Fruit fly (Drosophila melanogaster): ENCODE measurements around the gene Brr2.

The Brr2 gene

DNA sequence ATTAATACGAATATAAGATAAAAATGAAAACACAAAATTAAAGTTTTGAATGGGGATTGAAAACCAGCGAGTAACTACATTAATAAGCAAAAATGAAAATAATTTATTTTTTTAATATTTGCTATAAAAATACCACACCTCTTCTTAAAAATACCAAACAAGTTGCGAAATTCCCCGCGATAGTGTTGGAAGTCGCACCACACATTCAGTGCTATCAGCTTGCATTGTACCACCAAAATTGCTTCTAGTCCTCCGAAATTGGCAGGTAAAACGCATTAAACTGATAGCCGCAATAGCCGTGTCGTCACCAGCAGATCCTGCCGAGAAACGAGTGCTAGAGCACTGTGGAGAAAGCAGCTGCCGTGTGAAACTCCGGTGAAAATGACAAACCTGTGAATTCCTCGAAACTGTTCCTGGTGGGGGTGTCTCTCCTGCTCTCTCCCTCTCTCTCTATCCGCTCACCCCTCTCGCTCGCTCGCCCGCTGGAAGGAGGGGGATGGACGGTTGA lies 20.4 kb upstream of the Brr2 start, which contains the start of gene Hip14 (continued):
- no peak for TF ChIP-seq amos (GFP tag; IDR thresholded peaks at IDR 0.05; ENCODE audit: partially characterized antibody)
- TF ChIP-seq luna (GFP tag; optimal IDR thresholded peaks at IDR 0.05) = no peak
- no peak for TF ChIP-seq lab (GFP tag; optimal IDR thresholded peaks at IDR 0.05)
- no peak for TF ChIP-seq tna (GFP tag; IDR thresholded peaks at IDR 0.05; ENCODE audit: partially characterized antibody)
- no peak for TF ChIP-seq CG17612 (GFP tag; IDR thresholded peaks at IDR 0.05)
- TF ChIP-seq abd-A (tag; optimal IDR thresholded peaks at IDR 0.05) = no peak
- TF ChIP-seq Neu2 (GFP tag; optimal IDR thresholded peaks at IDR 0.05; ENCODE audit: borderline replicate concordance) = no peak
- TF ChIP-seq CG7745 (tag; optimal IDR thresholded peaks at IDR 0.05) = no peak
- TF ChIP-seq CG13296 (GFP tag; optimal IDR thresholded peaks at IDR 0.05) = peak; percentile 22
- TF ChIP-seq Bteb2 (GFP tag; optimal IDR thresholded peaks at IDR 0.05) = no peak
- TF ChIP-seq CG3065 (GFP tag; optimal IDR thresholded peaks at IDR 0.05) = no peak
- TF ChIP-seq BEAF-32 (GFP tag; optimal IDR thresholded peaks at IDR 0.05) = peak; percentile 29
- TF ChIP-seq Mes4 (GFP tag; optimal IDR thresholded peaks at IDR 0.05) = no peak
- TF ChIP-seq CG6272 (GFP tag; IDR thresholded peaks at IDR 0.05) = 0 out of 2 replicates have a peak, but pooled peaks have one; percentile 4
- TF ChIP-seq CG4424 (GFP tag; optimal IDR thresholded peaks at IDR 0.05) = no peak
- TF ChIP-seq stc (GFP tag; IDR thresholded peaks at IDR 0.05) = no peak
- no peak for TF ChIP-seq nerfin-2 (GFP tag; IDR thresholded peaks at IDR 0.05; ENCODE audit: partially characterized antibody)
- TF ChIP-seq Dll (GFP tag; IDR thresholded peaks at IDR 0.05; ENCODE audit: partially characterized antibody) = 0 out of 4 replicates have a peak, but pooled peaks have one; percentile 17
- TF ChIP-seq run (tag; optimal IDR thresholded peaks at IDR 0.05) = no peak
- 0 out of 2 replicates have a peak, but pooled peaks have one; percentile 17 for TF ChIP-seq klu (GFP tag; IDR thresholded peaks at IDR 0.05)
- peak; percentile 19 for TF ChIP-seq CG34376 (GFP tag; optimal IDR thresholded peaks at IDR 0.05)
- TF ChIP-seq CG10543 (GFP tag; optimal IDR thresholded peaks at IDR 0.05) = no peak
- TF ChIP-seq CG15514 (GFP tag; optimal IDR thresholded peaks at IDR 0.05) = peak; percentile 31
- no peak for TF ChIP-seq Sox102F (GFP tag; optimal IDR thresholded peaks at IDR 0.05)
- no peak for TF ChIP-seq Hr78 (GFP tag; optimal IDR thresholded peaks at IDR 0.05)
- TF ChIP-seq ftz-f1 (GFP tag; optimal IDR thresholded peaks at IDR 0.05) = peak; percentile 20
- no peak for TF ChIP-seq dm (GFP tag; optimal IDR thresholded peaks at IDR 0.05)
- no peak for TF ChIP-seq lmd (GFP tag; IDR thresholded peaks at IDR 0.05)
- TF ChIP-seq bigmax (GFP tag; optimal IDR thresholded peaks at IDR 0.05) = no peak
- no peak for TF ChIP-seq tx (GFP tag; optimal IDR thresholded peaks at IDR 0.05)
- TF ChIP-seq cwo (GFP tag; optimal IDR thresholded peaks at IDR 0.05) = no peak
- TF ChIP-seq CG13624 (GFP tag; optimal IDR thresholded peaks at IDR 0.05) = no peak
- no peak for TF ChIP-seq Doc2 (GFP tag; IDR thresholded peaks at IDR 0.05)
- TF ChIP-seq CG6791 (GFP tag; IDR thresholded peaks at IDR 0.05; ENCODE audit: partially characterized antibody) = 0 out of 3 replicates have a peak, but pooled peaks have one; percentile 46
- peak; percentile 42; the same call in 1 of the 2 replicates for TF ChIP-seq unc-4 (GFP tag; IDR thresholded peaks at IDR 0.05; ENCODE audit: partially characterized antibody)
- no peak for TF ChIP-seq CG4404 (GFP tag; IDR thresholded peaks at IDR 0.05)
- no peak for TF ChIP-seq CG12942 (GFP tag; optimal IDR thresholded peaks at IDR 0.05)
- 0 out of 3 replicates have a peak, but pooled peaks have one; percentile 30 for TF ChIP-seq CG34224 (GFP tag; IDR thresholded peaks at IDR 0.05; ENCODE audit: partially characterized antibody)

- no peak for TF ChIP-seq CG10209 (GFP tag; optimal IDR thresholded peaks at IDR 0.05)
- TF ChIP-seq CG10431 (GFP tag; optimal IDR thresholded peaks at IDR 0.05) = no peak
- peak; percentile 5 for TF ChIP-seq Chrac-16 (GFP tag; optimal IDR thresholded peaks at IDR 0.05)
- TF ChIP-seq CG4730 (GFP tag; IDR thresholded peaks at IDR 0.05) = no peak
- no peak for TF ChIP-seq Poxn (GFP tag; IDR thresholded peaks at IDR 0.05)
- peak; percentile 31 for TF ChIP-seq MBD-R2 (GFP tag; IDR thresholded peaks at IDR 0.05)
- no peak for TF ChIP-seq CG2712 (tag; optimal IDR thresholded peaks at IDR 0.05)
- no peak for TF ChIP-seq dati (GFP tag; IDR thresholded peaks at IDR 0.05)
- TF ChIP-seq p53 (GFP tag; optimal IDR thresholded peaks at IDR 0.05) = no peak
- TF ChIP-seq E2f2 (GFP tag; IDR thresholded peaks at IDR 0.05) = peak; percentile 50
- TF ChIP-seq gfzf (GFP tag; optimal IDR thresholded peaks at IDR 0.05) = peak; percentile 55
- TF ChIP-seq CG4424 (GFP tag; optimal IDR thresholded peaks at IDR 0.05) = peak; percentile 1
- TF ChIP-seq phol (tag; optimal IDR thresholded peaks at IDR 0.05) = no peak
- TF ChIP-seq ab (GFP tag; optimal IDR thresholded peaks at IDR 0.05) = no peak
Observed at dm6 chr3L:15987635-15988034, 20.0 kb upstream of the Brr2 start, which contains the start of gene PolD1. Gene PolD1 (minus strand): TSS chr3L:15987815.
